Worm (Caenorhabditis elegans): ENCODE data around the gene clec-255.
"Not testable (repeated sequence)": the region's sequence is repeated elsewhere in the genome, so short reads cannot be mapped to it uniquely, and the experiment has no call there.

clec-255 gene

DNA sequence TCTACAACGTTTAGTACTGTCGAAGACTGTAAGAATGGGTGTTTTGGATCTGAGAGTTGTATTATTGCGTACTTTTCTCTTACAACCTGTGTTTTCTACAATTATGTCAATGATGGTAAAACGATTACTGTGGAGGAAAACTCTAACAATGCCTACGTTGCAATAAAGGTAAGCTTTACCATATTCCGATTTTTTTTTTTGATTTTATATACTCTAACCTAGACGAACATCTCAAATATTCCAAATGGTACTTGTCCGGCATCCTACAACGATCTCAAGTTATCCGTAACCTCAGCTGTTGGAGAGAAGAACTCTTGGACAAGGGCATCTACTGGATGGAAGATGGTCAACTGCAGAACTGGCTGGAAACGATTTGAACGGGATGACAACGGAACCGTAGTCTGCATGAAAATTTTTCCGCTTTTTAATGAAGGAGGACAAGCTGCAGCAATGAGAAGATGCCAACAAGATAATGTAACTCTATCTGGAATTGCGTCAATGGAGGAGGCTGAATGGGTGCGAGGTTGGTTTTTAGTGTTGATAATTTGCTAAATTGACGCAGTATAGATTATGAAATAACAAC lies 1.4 kb upstream of the clec-255 start:
- TF ChIP-seq ref-2 (tag; optimal IDR thresholded peaks at IDR 0.05), result no peak
- no peak for TF ChIP-seq tbx-7 (tag; optimal IDR thresholded peaks at IDR 0.05)
- no peak for TF ChIP-seq pha-4 (tag; optimal IDR thresholded peaks at IDR 0.05)
- no peak for TF ChIP-seq zip-5 (tag; optimal IDR thresholded peaks at IDR 0.05)
- no peak for TF ChIP-seq sdc-2 (tag; optimal IDR thresholded peaks at IDR 0.05)
- TF ChIP-seq ets-4 (tag; optimal IDR thresholded peaks at IDR 0.05), result no peak
- TF ChIP-seq gmeb-2 (tag; optimal IDR thresholded peaks at IDR 0.05), result no peak
- TF ChIP-seq nhr-232 (tag; optimal IDR thresholded peaks at IDR 0.05), result no peak
- TF ChIP-seq syd-9 (tag; optimal IDR thresholded peaks at IDR 0.05), result no peak
- TF ChIP-seq ceh-9 (tag; optimal IDR thresholded peaks at IDR 0.05), result no peak
- TF ChIP-seq unc-42 (tag; optimal IDR thresholded peaks at IDR 0.05), result no peak
- no peak for TF ChIP-seq hlh-15 (tag; optimal IDR thresholded peaks at IDR 0.05)
- no peak for TF ChIP-seq mec-3 (tag; optimal IDR thresholded peaks at IDR 0.05; ENCODE audit: borderline replicate concordance)
- TF ChIP-seq dve-1 (tag; optimal IDR thresholded peaks at IDR 0.05), result no peak
- TF ChIP-seq K02D7.2 (tag; optimal IDR thresholded peaks at IDR 0.05), result no peak

DNA sequence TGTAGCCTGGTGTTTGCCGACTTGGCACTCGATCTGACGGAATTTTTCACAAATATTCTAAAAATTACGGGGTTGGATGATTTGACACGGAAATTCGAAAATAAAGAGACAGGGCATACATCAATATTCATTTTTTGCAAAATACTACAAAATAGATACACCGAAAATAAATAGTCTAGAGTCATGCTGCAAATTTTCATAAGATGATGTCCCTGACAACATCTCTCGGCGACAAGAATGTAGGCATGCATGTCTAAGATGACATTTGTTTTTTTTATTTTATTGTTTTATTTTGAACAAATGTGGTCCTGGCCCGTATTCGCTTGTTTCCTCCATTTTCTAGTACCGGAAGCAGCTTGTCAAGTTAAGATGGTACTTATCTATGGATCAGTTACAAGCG lies 867 bp upstream of the clec-255 start, which contains the start of gene clec-256:
TSS of gene clec-256 (plus strand) at position 301 of the 400 bp plus-strand sequence.
- TF ChIP-seq madf-2 (tag; optimal IDR thresholded peaks at IDR 0.05) (no peak), ahr-1 (tag; optimal IDR thresholded peaks at IDR 0.05) (no peak), pha-4 (tag; optimal IDR thresholded peaks at IDR 0.05) (no peak), ceh-31 (tag; optimal IDR thresholded peaks at IDR 0.05) (no peak), lim-6 (tag; optimal IDR thresholded peaks at IDR 0.05) (no peak), elt-2 (tag; optimal IDR thresholded peaks at IDR 0.05) (no peak)

DNA sequence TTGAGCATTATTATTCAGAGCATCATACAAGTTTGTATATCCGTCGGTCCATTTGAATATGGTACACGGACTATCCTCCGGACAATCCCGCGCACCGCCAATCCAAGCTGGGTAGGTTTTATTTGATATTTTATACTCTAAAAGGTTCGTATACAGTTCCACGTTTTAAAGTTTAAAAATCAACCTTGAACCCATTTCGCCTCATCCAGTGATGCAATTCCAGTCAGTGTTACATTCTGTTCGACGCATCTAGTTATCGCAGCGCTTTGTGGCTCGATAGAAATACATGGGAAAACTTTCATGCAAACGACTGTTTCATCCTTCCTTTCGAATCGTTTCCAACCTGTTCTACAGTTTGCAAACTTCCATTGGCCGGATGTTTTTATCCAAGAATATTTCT lies 621 bp downstream of the clec-255 start:
- TF ChIP-seq tbx-7 (tag; optimal IDR thresholded peaks at IDR 0.05) (no peak), pha-4 (tag; optimal IDR thresholded peaks at IDR 0.05) (no peak), hlh-8 (tag; optimal IDR thresholded peaks at IDR 0.05) (no peak), rnt-1 (tag; optimal IDR thresholded peaks at IDR 0.05) (no peak), npax-4 (tag; optimal IDR thresholded peaks at IDR 0.05) (no peak), F13H6.1 (tag; optimal IDR thresholded peaks at IDR 0.05) (no peak), ceh-31 (tag; optimal IDR thresholded peaks at IDR 0.05) (no peak), C38D4.7 (GFP tag; optimal IDR thresholded peaks at IDR 0.05) (no peak), dmd-4 (tag; optimal IDR thresholded peaks at IDR 0.05; ENCODE audit: borderline replicate concordance) (no peak), pat-9 (tag; optimal IDR thresholded peaks at IDR 0.05) (no peak), ref-2 (tag; optimal IDR thresholded peaks at IDR 0.05) (no peak), dve-1 (tag; optimal IDR thresholded peaks at IDR 0.05) (no peak), hlh-30 (tag; optimal IDR thresholded peaks at IDR 0.05; ENCODE audit: insufficient read depth) (no peak), ama-1 (optimal IDR thresholded peaks at IDR 0.05) (no peak), ceh-2 (tag; optimal IDR thresholded peaks at IDR 0.05) (no peak), nhr-232 (tag; optimal IDR thresholded peaks at IDR 0.05) (no peak), sox-4 (tag; optimal IDR thresholded peaks at IDR 0.05) (no peak), elt-4 (tag; optimal IDR thresholded peaks at IDR 0.05) (no peak), che-1 (tag; optimal IDR thresholded peaks at IDR 0.05) (no peak)

DNA sequence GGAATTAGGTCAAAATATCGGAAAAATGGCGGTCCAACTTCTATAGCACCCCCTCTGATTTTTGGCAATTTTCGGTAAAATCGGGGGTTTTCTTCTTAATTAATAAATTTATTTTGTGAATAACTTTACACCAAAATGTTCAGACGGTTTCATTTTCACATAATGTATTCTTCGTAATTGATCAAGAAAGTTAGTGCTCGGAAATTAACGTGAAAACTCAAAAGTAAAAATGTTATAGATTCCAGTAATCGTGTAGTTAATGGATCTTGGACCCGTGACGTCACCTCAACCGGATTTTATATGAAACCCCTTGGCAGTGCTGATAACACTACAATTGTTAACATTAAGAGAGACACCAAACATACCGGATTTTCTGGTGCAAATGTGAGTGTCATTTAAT lies 8.5 kb downstream of the clec-255 start, which contains the start of gene F11D11.22:
TSS of gene F11D11.22 (plus strand) at position 301 of the 400 bp plus-strand sequence.
- TF ChIP-seq C08G9.2, ceh-30, lim-6 (tag; optimal IDR thresholded peaks at IDR 0.05): not testable (repeated sequence)

DNA sequence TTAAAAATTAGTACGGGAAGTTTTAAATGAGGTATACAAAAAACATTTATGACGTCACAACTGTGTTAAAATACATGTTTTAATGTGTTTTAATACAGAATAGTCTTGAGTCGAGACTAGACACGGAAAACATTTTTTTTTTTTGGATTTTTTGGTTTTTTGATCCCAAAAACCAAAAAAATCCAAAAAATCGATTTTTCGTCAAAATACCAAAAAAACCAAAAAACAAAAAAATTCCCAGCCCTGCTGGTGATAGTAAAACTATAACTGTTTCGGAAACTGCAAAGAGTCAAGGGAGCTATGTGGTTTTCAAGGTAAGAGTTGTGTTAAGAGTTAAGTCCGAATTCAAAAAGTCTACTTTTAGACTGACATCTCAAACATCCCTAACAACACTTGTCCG lies 9.4 kb downstream of the clec-255 start, which contains the start of gene F11D11.4:
TSS of gene F11D11.4 (plus strand) at position 301 of the 400 bp plus-strand sequence.
- TF ChIP-seq pqm-1 (tag; optimal IDR thresholded peaks at IDR 0.05), result no peak
- no peak for TF ChIP-seq ceh-45 (GFP tag; IDR thresholded peaks at IDR 0.05)
- no peak for TF ChIP-seq nhr-11 (tag; optimal IDR thresholded peaks at IDR 0.05)
- TF ChIP-seq ahr-1 (tag; optimal IDR thresholded peaks at IDR 0.05), result no peak
- no peak for TF ChIP-seq fax-1 (tag; optimal IDR thresholded peaks at IDR 0.05)
- no peak for TF ChIP-seq zip-5 (tag; optimal IDR thresholded peaks at IDR 0.05)
- no peak for TF ChIP-seq pag-3 (tag; optimal IDR thresholded peaks at IDR 0.05; ENCODE audit: borderline replicate concordance)
- no peak for TF ChIP-seq syd-9 (tag; optimal IDR thresholded peaks at IDR 0.05)
- TF ChIP-seq hlh-15 (tag; optimal IDR thresholded peaks at IDR 0.05), result no peak
- TF ChIP-seq hlh-13 (GFP tag; optimal IDR thresholded peaks at IDR 0.05), result no peak
- TF ChIP-seq ceh-19 (GFP tag; optimal IDR thresholded peaks at IDR 0.05), result no peak
- no peak for TF ChIP-seq elt-4 (tag; optimal IDR thresholded peaks at IDR 0.05)
